Fruit fly (Drosophila melanogaster) whole organism, prepupa: Measurements from ENCODE around the gene CG10274.

Experiments used
- Blimp-1 ChIP-seq: fragments of 200-800 bp; sonication (Bioruptor generic); optimal IDR thresholded peaks from 3 replicates; lab custom pipeline; 2017; ENCODE audit warnings: missing biosample characterization, missing genetic modification characterization, mild to moderate bottlenecking, moderate library complexity, missing genetic modification reagents
- CG10669 ChIP-seq: fragments of 200-800 bp; sonication (Bioruptor generic); optimal IDR thresholded peaks from 3 replicates; lab custom pipeline; 2018; ENCODE audit warnings: missing biosample characterization, mild to moderate bottlenecking, missing genetic modification characterization, moderate library complexity
- CG11294 ChIP-seq: fragments of 200-800 bp; sonication (Bioruptor generic); IDR thresholded peaks from 2 replicates; pipeline ENCODE4 v1.3.6; 2022; ENCODE audit warnings: missing biosample characterization, missing genetic modification characterization
- CG11762 ChIP-seq: fragments of 200-800 bp; sonication (Bioruptor generic); optimal IDR thresholded peaks from 3 replicates; lab custom pipeline; 2016; ENCODE audit warnings: missing biosample characterization, missing genetic modification characterization; ENCODE audit not compliant: insufficient read depth
- CG11902 ChIP-seq: fragments of 200-800 bp; sonication (Bioruptor generic); optimal IDR thresholded peaks from 3 replicates; lab custom pipeline; 2016; ENCODE audit warnings: missing biosample characterization, missing genetic modification characterization
- CG15336 ChIP-seq: fragments of 200-800 bp; sonication (Bioruptor generic); IDR thresholded peaks from 2 replicates; pipeline ENCODE4 v1.3.6; 2022; ENCODE audit warnings: missing biosample characterization, missing genetic modification characterization
- CG1621 ChIP-seq: fragments of 200-800 bp; sonication (Bioruptor generic); optimal IDR thresholded peaks from 3 replicates; lab custom pipeline; 2018; ENCODE audit warnings: missing biosample characterization, mild to moderate bottlenecking, missing genetic modification characterization
- CG16779 ChIP-seq: fragments of 200-800 bp; sonication (Bioruptor generic); optimal IDR thresholded peaks from 3 replicates; lab custom pipeline; 2017; ENCODE audit warnings: missing biosample characterization, mild to moderate bottlenecking, missing genetic modification characterization
- CG3032 ChIP-seq: fragments of 200-800 bp; optimal IDR thresholded peaks from 2 replicates; lab custom pipeline; 2019; ENCODE audit warnings: missing biosample characterization, mild to moderate bottlenecking, missing genetic modification characterization, moderate library complexity
- CG31627 ChIP-seq: fragments of 200-800 bp; sonication (Bioruptor generic); optimal IDR thresholded peaks from 3 replicates; lab custom pipeline; 2016; ENCODE audit warnings: missing biosample characterization, missing genetic modification characterization
- CG32006 ChIP-seq: fragments of 200-800 bp; sonication (Bioruptor generic); optimal IDR thresholded peaks from 3 replicates; lab custom pipeline; 2017; ENCODE audit warnings: missing biosample characterization, mild to moderate bottlenecking, missing genetic modification characterization
- CG34406 ChIP-seq: fragments of 200-800 bp; sonication (Bioruptor generic); optimal IDR thresholded peaks from 3 replicates; lab custom pipeline; 2016; ENCODE audit warnings: missing biosample characterization, missing genetic modification characterization
- CG3919 ChIP-seq: fragments of 200-800 bp; sonication (Bioruptor generic); optimal IDR thresholded peaks from 3 replicates; lab custom pipeline; 2016; ENCODE audit warnings: missing biosample characterization, missing genetic modification characterization
- CG4318 ChIP-seq: fragments of 200-800 bp; sonication (Bioruptor generic); optimal IDR thresholded peaks from 3 replicates; lab custom pipeline; 2017; ENCODE audit warnings: missing biosample characterization, mild to moderate bottlenecking, missing genetic modification characterization
- CG6276 ChIP-seq: fragments of 200-800 bp; sonication (Bioruptor generic); optimal IDR thresholded peaks from 2 replicates; lab custom pipeline; 2017; ENCODE audit warnings: missing biosample characterization, mild to moderate bottlenecking, missing genetic modification characterization
- CG6792 ChIP-seq: fragments of 200-800 bp; sonication (Bioruptor generic); optimal IDR thresholded peaks from 3 replicates; lab custom pipeline; 2016; ENCODE audit warnings: missing biosample characterization, missing genetic modification characterization
- CG7368 ChIP-seq: fragments of 200-800 bp; sonication (Bioruptor generic); optimal IDR thresholded peaks from 3 replicates; lab custom pipeline; 2016; ENCODE audit warnings: missing biosample characterization, missing genetic modification characterization
- CG8119 ChIP-seq: fragments of 200-800 bp; sonication (Bioruptor generic); IDR thresholded peaks from 3 replicates; pipeline ENCODE4 v1.3.6; 2022; ENCODE audit warnings: missing biosample characterization, missing genetic modification characterization
- CG8632 ChIP-seq: fragments of 200-800 bp; sonication (Bioruptor generic); optimal IDR thresholded peaks from 3 replicates; lab custom pipeline; 2016; ENCODE audit warnings: missing biosample characterization, missing genetic modification characterization
- CG9139 ChIP-seq: fragments of 200-800 bp; sonication (Bioruptor generic); optimal IDR thresholded peaks from 3 replicates; lab custom pipeline; 2017; ENCODE audit warnings: missing biosample characterization, mild to moderate bottlenecking, missing genetic modification characterization
- Eip75B ChIP-seq: fragments of 200-800 bp; sonication (Bioruptor generic); optimal IDR thresholded peaks from 3 replicates; lab custom pipeline; 2016; ENCODE audit warnings: missing biosample characterization, missing genetic modification characterization
- Eip78C ChIP-seq: fragments of 200-800 bp; sonication (Bioruptor generic); peaks from one replicate; lab custom pipeline; 2016; ENCODE audit warnings: missing biosample characterization, missing genetic modification characterization
- Ets21C ChIP-seq: fragments of 200-800 bp; sonication (Bioruptor generic); optimal IDR thresholded peaks from 3 replicates; lab custom pipeline; 2016; ENCODE audit warnings: missing biosample characterization, missing genetic modification characterization
- Ets96B ChIP-seq: fragments of 200-800 bp; optimal IDR thresholded peaks from 2 replicates; lab custom pipeline; 2019; ENCODE audit warnings: missing biosample characterization, mild to moderate bottlenecking, missing genetic modification characterization, moderate library complexity
- Gug ChIP-seq: fragments of 200-800 bp; sonication (Bioruptor generic); IDR thresholded peaks from 2 replicates; pipeline ENCODE4 v1.3.6; 2022; ENCODE audit warnings: missing biosample characterization, missing genetic modification characterization
- Hr38 ChIP-seq: sonication (Bioruptor generic); optimal IDR thresholded peaks from 2 replicates; lab custom pipeline; 2016; ENCODE audit warnings: missing biosample characterization, missing genetic modification characterization
- Hr39 ChIP-seq: fragments of 200-800 bp; sonication (Bioruptor generic); optimal IDR thresholded peaks from 2 replicates; lab custom pipeline; 2016; ENCODE audit warnings: missing biosample characterization, missing genetic modification characterization
- Hr4 ChIP-seq: fragments of 200-800 bp; sonication (Bioruptor generic); optimal IDR thresholded peaks from 3 replicates; lab custom pipeline; 2016; ENCODE audit warnings: missing biosample characterization, missing genetic modification characterization
- Lpt ChIP-seq: fragments of 200-800 bp; sonication (Bioruptor generic); optimal IDR thresholded peaks from 3 replicates; lab custom pipeline; 2016; ENCODE audit warnings: missing biosample characterization, missing genetic modification characterization
- Met ChIP-seq: fragments of 200-800 bp; sonication (Bioruptor generic); optimal IDR thresholded peaks from 3 replicates; lab custom pipeline; 2016; ENCODE audit warnings: missing biosample characterization, missing genetic modification characterization
- OdsH ChIP-seq: fragments of 200-800 bp; sonication (Bioruptor generic); optimal IDR thresholded peaks from 3 replicates; lab custom pipeline; 2016; ENCODE audit warnings: missing biosample characterization, missing genetic modification characterization
- Sox102F ChIP-seq: fragments of 200-800 bp; sonication (Bioruptor generic); optimal IDR thresholded peaks from 2 replicates; lab custom pipeline; 2016; ENCODE audit warnings: missing biosample characterization, mild to moderate bottlenecking, missing genetic modification characterization
- Sox14 ChIP-seq: fragments of 200-800 bp; sonication (Bioruptor generic); optimal IDR thresholded peaks from 3 replicates; lab custom pipeline; 2016; ENCODE audit warnings: missing biosample characterization, missing genetic modification characterization
- acj6 ChIP-seq: fragments of 200-800 bp; sonication (Bioruptor generic); optimal IDR thresholded peaks from 3 replicates; lab custom pipeline; 2016; ENCODE audit warnings: missing biosample characterization, missing genetic modification characterization
- cyc ChIP-seq: fragments of 200-800 bp; sonication (Bioruptor generic); optimal IDR thresholded peaks from 3 replicates; lab custom pipeline; 2016; ENCODE audit warnings: missing biosample characterization, missing genetic modification characterization
- dac ChIP-seq: fragments of 200-800 bp; sonication (Bioruptor generic); optimal IDR thresholded peaks from 2 replicates; lab custom pipeline; 2017; ENCODE audit warnings: missing biosample characterization, mild to moderate bottlenecking, missing genetic modification characterization
- dsx ChIP-seq: fragments of 200-800 bp; optimal IDR thresholded peaks from 3 replicates; lab custom pipeline; 2019; ENCODE audit warnings: missing biosample characterization, mild to moderate bottlenecking, missing genetic modification characterization, moderate library complexity; ENCODE audit not compliant: poor library complexity, severe bottlenecking
- esn ChIP-seq: fragments of 200-800 bp; sonication (Bioruptor generic); optimal IDR thresholded peaks from 2 replicates; lab custom pipeline; 2016; ENCODE audit warnings: missing biosample characterization, mild to moderate bottlenecking, missing genetic modification characterization, moderate library complexity
- fd59A ChIP-seq: fragments of 200-800 bp; sonication (Bioruptor generic); optimal IDR thresholded peaks from 2 replicates; lab custom pipeline; 2017; ENCODE audit warnings: missing biosample characterization, mild to moderate bottlenecking, missing genetic modification characterization, missing genetic modification reagents
- fd85E ChIP-seq: fragments of 200-800 bp; sonication (Bioruptor generic); optimal IDR thresholded peaks from 3 replicates; lab custom pipeline; 2016; ENCODE audit warnings: missing biosample characterization, missing genetic modification characterization
- fkh ChIP-seq: fragments of 200-800 bp; sonication (Bioruptor generic); optimal IDR thresholded peaks from 3 replicates; lab custom pipeline; 2017; ENCODE audit warnings: missing biosample characterization, mild to moderate bottlenecking, missing genetic modification characterization, moderate library complexity
- lz ChIP-seq: fragments of 200-800 bp; sonication (Bioruptor generic); optimal IDR thresholded peaks from 3 replicates; lab custom pipeline; 2016; ENCODE audit warnings: missing biosample characterization, missing genetic modification characterization
- net ChIP-seq: fragments of 200-800 bp; sonication (Bioruptor generic); optimal IDR thresholded peaks from 3 replicates; lab custom pipeline; 2016; ENCODE audit warnings: missing biosample characterization, missing genetic modification characterization
- pdm3 ChIP-seq: fragments of 200-800 bp; sonication (Bioruptor generic); optimal IDR thresholded peaks from 3 replicates; lab custom pipeline; 2016; ENCODE audit warnings: missing biosample characterization, missing genetic modification characterization
- salr ChIP-seq, 2 experiments: fragments of 200-800 bp; sonication (Bioruptor generic); optimal IDR thresholded peaks; 3 replicates each; lab custom pipeline; 2016 to 2018; ENCODE audit warnings: missing biosample characterization in 2 of 2, missing genetic modification characterization in 2 of 2, mild to moderate bottlenecking in 1 of 2
- spab ChIP-seq: fragments of 200-800 bp; sonication (Bioruptor generic); optimal IDR thresholded peaks from 2 replicates; lab custom pipeline; 2017; ENCODE audit warnings: missing biosample characterization, mild to moderate bottlenecking, missing genetic modification characterization, missing genetic modification reagents
- ss ChIP-seq, 2 experiments: fragments of 200-800 bp; sonication (Bioruptor generic); optimal IDR thresholded peaks; 2 replicates in 1 of 2; 3 replicates in 1 of 2; lab custom pipeline; 2017 to 2018; ENCODE audit warnings: mild to moderate bottlenecking in 2 of 2, missing biosample characterization in 2 of 2, missing genetic modification characterization in 2 of 2, moderate library complexity in 1 of 2
- svp ChIP-seq: fragments of 200-800 bp; sonication (Bioruptor generic); peaks from one replicate; lab custom pipeline; 2016; ENCODE audit warnings: missing biosample characterization, missing genetic modification characterization
- topi ChIP-seq: fragments of 200-800 bp; sonication (Bioruptor generic); optimal IDR thresholded peaks from 3 replicates; lab custom pipeline; 2016; ENCODE audit warnings: missing biosample characterization, missing genetic modification characterization
- vri ChIP-seq: fragments of 200-800 bp; sonication (Bioruptor generic); optimal IDR thresholded peaks from 3 replicates; lab custom pipeline; 2016; ENCODE audit warnings: missing biosample characterization, mild to moderate bottlenecking, missing genetic modification characterization

CG10274 gene

dm6 chr3L:6217806-6218205 is 36.2 kb upstream of the CG10274 start, which contains the start of gene LanA (continued):
- no peak for TF ChIP-seq CG8119 (GFP tag; lab: Robert Waterston, UW)
- TF ChIP-seq CG31627 (GFP tag; lab: Kevin White, UChicago), result no peak
- no peak for TF ChIP-seq CG3032 (tag; lab: Kevin White, UChicago)
- no peak for TF ChIP-seq Ets21C (GFP tag; lab: Kevin White, UChicago)
- no peak for TF ChIP-seq Hr38 (GFP tag; lab: Kevin White, UChicago)
- TF ChIP-seq Hr39 (GFP tag; lab: Kevin White, UChicago), result no peak

dm6 chr3L:6217212-6217611 is 35.6 kb upstream of the CG10274 start:
- no peak for TF ChIP-seq Ets96B (tag; lab: Kevin White, UChicago)
- no peak for TF ChIP-seq Ets21C (GFP tag; lab: Kevin White, UChicago)
- no peak for TF ChIP-seq CG6276 (GFP tag; lab: Kevin White, UChicago)
- no peak for TF ChIP-seq CG3919
- TF ChIP-seq Hr4 (GFP tag; lab: Kevin White, UChicago), result no peak
- TF ChIP-seq Hr39 (GFP tag; lab: Kevin White, UChicago), result peak; percentile 52
- TF ChIP-seq net (GFP tag; lab: Kevin White, UChicago), result no peak
- TF ChIP-seq OdsH (GFP tag; lab: Kevin White, UChicago), result no peak
- TF ChIP-seq esn, result peak; percentile 69
- no peak for TF ChIP-seq CG4318 (GFP tag; lab: Kevin White, UChicago)
- TF ChIP-seq fd59A (GFP tag; lab: Kevin White, UChicago), result no peak
- TF ChIP-seq fd85E (GFP tag; lab: Kevin White, UChicago), result no peak
- TF ChIP-seq CG10669 (GFP tag; lab: Kevin White, UChicago), result no peak
- TF ChIP-seq Sox102F, result peak; percentile 53
- peak; percentile 47; the same call in 2 of the 3 replicates for TF ChIP-seq CG8119 (GFP tag; lab: Robert Waterston, UW)
- TF ChIP-seq dac (GFP tag; lab: Kevin White, UChicago), result no peak
- TF ChIP-seq CG11762, result no peak
- TF ChIP-seq Eip78C (GFP tag; lab: Kevin White, UChicago), result no peak
- no peak for TF ChIP-seq dsx (GFP tag; lab: Kevin White, UChicago)
- TF ChIP-seq vri (GFP tag; lab: Kevin White, UChicago), result peak; percentile 29
- TF ChIP-seq ss (GFP tag; optimal IDR thresholded peaks at IDR 0.05; lab: Kevin White, UChicago), result no peak
- TF ChIP-seq CG6792 (GFP tag; lab: Kevin White, UChicago), result peak; percentile 37
- no peak for TF ChIP-seq Hr38 (GFP tag; lab: Kevin White, UChicago)
- TF ChIP-seq cyc, result no peak
- no peak for TF ChIP-seq lz
- TF ChIP-seq CG8632 (GFP tag; lab: Kevin White, UChicago), result peak; percentile 30
- TF ChIP-seq CG32006 (GFP tag; lab: Kevin White, UChicago), result peak; percentile 50
- TF ChIP-seq svp (GFP tag; lab: Kevin White, UChicago), result peak; percentile 65
- TF ChIP-seq CG16779, result no peak
- no peak for TF ChIP-seq Eip75B (GFP tag; lab: Kevin White, UChicago)
- peak; percentile 67 for TF ChIP-seq Met (GFP tag; lab: Kevin White, UChicago)
- TF ChIP-seq Lpt, result no peak
- TF ChIP-seq CG11294 (GFP tag; lab: Robert Waterston, UW), result no peak
- TF ChIP-seq CG34406, result peak; percentile 4
- TF ChIP-seq salr (GFP tag; optimal IDR thresholded peaks at IDR 0.05; lab: Kevin White, UChicago), result no peak
- no peak for TF ChIP-seq CG11902 (GFP tag; lab: Kevin White, UChicago)
- TF ChIP-seq topi (GFP tag; lab: Kevin White, UChicago), result no peak
- TF ChIP-seq Sox14 (GFP tag; lab: Kevin White, UChicago), result no peak
- TF ChIP-seq Gug, result peak; percentile 26; the same call in 1 of the 2 replicates
- peak; percentile 29; the same call in 1 of the 2 replicates for TF ChIP-seq CG15336 (GFP tag; lab: Robert Waterston, UW)
- no peak for TF ChIP-seq fkh (GFP tag; lab: Kevin White, UChicago)
- TF ChIP-seq CG1621 (tag; lab: Kevin White, UChicago), result no peak
- no peak for TF ChIP-seq CG9139 (GFP tag; lab: Kevin White, UChicago)
- TF ChIP-seq acj6 (GFP tag; lab: Kevin White, UChicago), result peak; percentile 42
- TF ChIP-seq spab, result no peak
- no peak for TF ChIP-seq CG7368 (GFP tag; lab: Kevin White, UChicago)
- TF ChIP-seq Blimp-1, result no peak
- TF ChIP-seq pdm3 (GFP tag; lab: Kevin White, UChicago), result no peak
